Worm (Caenorhabditis elegans): Measurements from ENCODE around the gene mmab-1.
A peak's percentile ranks its signal among the peaks of the same experiment; 100 is the strongest.

The mmab-1 gene

ce11 chrIII:4947352-4947751 lies 25.4 kb upstream of the mmab-1 start (continued):
- no peak for TF ChIP-seq dox-1 (GFP tag; IDR thresholded peaks at IDR 0.05)
- TF ChIP-seq F57C9.4 (tag; optimal IDR thresholded peaks at IDR 0.05) = no peak
- TF ChIP-seq let-526 (GFP tag; IDR thresholded peaks at IDR 0.05) = no peak
- no peak for TF ChIP-seq ceh-27 (GFP tag; optimal IDR thresholded peaks at IDR 0.05)
- TF ChIP-seq C17E4.6 (GFP tag; IDR thresholded peaks at IDR 0.05) = 0 out of 2 replicates have a peak, but pooled peaks have one; percentile 20
- no peak for TF ChIP-seq mxl-1 (tag; optimal IDR thresholded peaks at IDR 0.05)
- no peak for TF ChIP-seq Y53G8AR.9 (GFP tag; conservative IDR thresholded peaks at IDR 0.05)
- TF ChIP-seq snpc-3.4 (tag; optimal IDR thresholded peaks at IDR 0.05) = no peak
- TF ChIP-seq Y79H2A.3 (GFP tag; conservative IDR thresholded peaks at IDR 0.05) = no peak
- TF ChIP-seq mcd-1 (GFP tag; IDR thresholded peaks at IDR 0.05) = no peak
- no peak for TF ChIP-seq sdz-38 (tag; optimal IDR thresholded peaks at IDR 0.05)
- TF ChIP-seq ztf-28 (GFP tag; IDR thresholded peaks at IDR 0.05) = 0 out of 2 replicates have a peak, but pooled peaks have one; percentile 21
- no peak for TF ChIP-seq atf-7 (tag; optimal IDR thresholded peaks at IDR 0.05)
- no peak for TF ChIP-seq ztf-3 (GFP tag; optimal IDR thresholded peaks at IDR 0.05)
- no peak for TF ChIP-seq snpc-4 (GFP tag; optimal IDR thresholded peaks at IDR 0.05)
- TF ChIP-seq snpc-4 (tag; optimal IDR thresholded peaks at IDR 0.05) = no peak
- no peak for TF ChIP-seq lsy-27 (tag; optimal IDR thresholded peaks at IDR 0.05; ENCODE audit: borderline replicate concordance, insufficient read depth)
- TF ChIP-seq sea-2 (GFP tag; IDR thresholded peaks at IDR 0.05) = no peak
- no peak for TF ChIP-seq gei-17 (GFP tag; optimal IDR thresholded peaks at IDR 0.05)
- TF ChIP-seq ztf-25 (GFP tag; IDR thresholded peaks at IDR 0.05) = no peak
- TF ChIP-seq athp-1 (tag; optimal IDR thresholded peaks at IDR 0.05) = no peak
- TF ChIP-seq ztf-6 (GFP tag; IDR thresholded peaks at IDR 0.05) = peak; percentile 11; the same call in 1 of the 2 replicates
- TF ChIP-seq madf-10 (tag; optimal IDR thresholded peaks at IDR 0.05) = no peak
- TF ChIP-seq dpl-1 (GFP tag; optimal IDR thresholded peaks at IDR 0.05) = no peak
- no peak for TF ChIP-seq efl-1 (GFP tag; optimal IDR thresholded peaks at IDR 0.05)
- no peak for TF ChIP-seq rpc-1 (optimal IDR thresholded peaks at IDR 0.05)
- TF ChIP-seq rpc-1 (tag; optimal IDR thresholded peaks at IDR 0.05) = no peak
- no peak for TF ChIP-seq hmg-1.2 (GFP tag; IDR thresholded peaks at IDR 0.05)
- TF ChIP-seq ceh-79 (tag; optimal IDR thresholded peaks at IDR 0.05) = no peak
- TF ChIP-seq lin-35 (GFP tag; optimal IDR thresholded peaks at IDR 0.05) = no peak
- no peak for TF ChIP-seq F49E8.2 (tag; optimal IDR thresholded peaks at IDR 0.05; ENCODE audit: insufficient read depth)
- TF ChIP-seq lin-26 (GFP tag; IDR thresholded peaks at IDR 0.05) = peak; percentile 48; the same call in 1 of the 2 replicates
- no peak for TF ChIP-seq B0261.1 (tag; optimal IDR thresholded peaks at IDR 0.05)
- TF ChIP-seq nhr-80 (tag; optimal IDR thresholded peaks at IDR 0.05) = no peak
- no peak for TF ChIP-seq F39B2.1 (GFP tag; IDR thresholded peaks at IDR 0.05)
- no peak for TF ChIP-seq nhr-27 (tag; optimal IDR thresholded peaks at IDR 0.05)
- no peak for TF ChIP-seq nfya-2 (GFP tag; IDR thresholded peaks at IDR 0.05)
- no peak for TF ChIP-seq tlf-1 (GFP tag; optimal IDR thresholded peaks at IDR 0.05)
- peak; percentile 56; the same call in 1 of the 2 replicates for TF ChIP-seq B0336.3 (GFP tag; IDR thresholded peaks at IDR 0.05)
- no peak for TF ChIP-seq xnd-1 (tag; optimal IDR thresholded peaks at IDR 0.05)
- TF ChIP-seq F22D6.2 (tag; optimal IDR thresholded peaks at IDR 0.05) = no peak
- no peak for TF ChIP-seq F55B11.4 (tag; optimal IDR thresholded peaks at IDR 0.05; ENCODE audit: borderline replicate concordance, insufficient read depth)
- no peak for TF ChIP-seq B0035.1 (tag; optimal IDR thresholded peaks at IDR 0.05)
- no peak for TF ChIP-seq lir-1 (GFP tag; conservative IDR thresholded peaks at IDR 0.05)
- TF ChIP-seq egl-18 (GFP tag; IDR thresholded peaks at IDR 0.05) = no peak
- 0 out of 2 replicates have a peak, but pooled peaks have one; percentile 15 for TF ChIP-seq rcor-1 (GFP tag; IDR thresholded peaks at IDR 0.05)
- peak; percentile 45 for TF ChIP-seq madf-6 (GFP tag; IDR thresholded peaks at IDR 0.05)
- TF ChIP-seq T07F8.4 (tag; optimal IDR thresholded peaks at IDR 0.05) = no peak
- TF ChIP-seq ama-1 (optimal IDR thresholded peaks at IDR 0.05) = no peak
- no peak for TF ChIP-seq ama-1 (GFP tag; optimal IDR thresholded peaks at IDR 0.05)
- TF ChIP-seq egrh-3 (GFP tag; IDR thresholded peaks at IDR 0.05) = peak; percentile 71

All from whole organism, young adult.